Worm (Caenorhabditis elegans): ENCODE data around the gene F56C4.4.

DNA sequence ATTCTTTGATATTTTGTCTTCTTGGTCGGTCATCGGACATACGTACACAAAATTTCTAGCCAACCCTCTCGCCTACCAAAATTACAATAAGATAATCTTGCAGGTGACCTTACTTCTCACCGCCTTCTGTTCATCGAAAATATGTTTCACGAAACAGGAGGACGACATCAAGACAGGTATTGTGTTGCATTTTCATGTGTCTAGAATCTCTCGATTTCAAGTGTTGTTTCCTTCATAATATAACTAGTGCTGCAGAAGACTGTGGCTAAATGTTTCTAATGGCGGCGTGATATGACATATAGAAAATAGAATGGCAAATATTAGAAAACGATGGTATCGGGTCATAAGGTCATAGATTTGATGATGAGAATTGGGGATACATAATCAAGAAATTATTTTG is 14.0 kb downstream of the F56C4.4 start:
- TF ChIP-seq ztf-11 (tag; optimal IDR thresholded peaks at IDR 0.05) (no peak), nhr-12 (tag; optimal IDR thresholded peaks at IDR 0.05) (no peak), snpc-4 (tag; optimal IDR thresholded peaks at IDR 0.05) (no peak), elt-3 (tag; optimal IDR thresholded peaks at IDR 0.05) (no peak), nhr-237 (tag; optimal IDR thresholded peaks at IDR 0.05) (no peak), mep-1 (tag; optimal IDR thresholded peaks at IDR 0.05) (no peak), pha-4 (tag; optimal IDR thresholded peaks at IDR 0.05) (no peak), unc-39 (tag; optimal IDR thresholded peaks at IDR 0.05) (no peak), lsy-2 (tag; optimal IDR thresholded peaks at IDR 0.05) (no peak)

Data from whole organism, mixed stage, embryonic.